Worm (Caenorhabditis elegans): ENCODE results near the gene D2063.1.

Gene D2063.1

ce11 chrV:4341736-4342135 lies 14.8 kb downstream of the D2063.1 start:
- no peak for TF ChIP-seq daf-16 (GFP tag; optimal IDR thresholded peaks at IDR 0.05)
- peak; percentile 34 for TF ChIP-seq daf-16 (tag; optimal IDR thresholded peaks at IDR 0.05)
- peak; percentile 42; the same call in 1 of the 2 replicates for TF ChIP-seq lin-38 (GFP tag; IDR thresholded peaks at IDR 0.05)
- no peak for TF ChIP-seq duxl-1 (tag; optimal IDR thresholded peaks at IDR 0.05; ENCODE audit: poor library complexity)
- peak; percentile 14 for TF ChIP-seq hlh-30 (tag; optimal IDR thresholded peaks at IDR 0.05; ENCODE audit: insufficient read depth)

DNA sequence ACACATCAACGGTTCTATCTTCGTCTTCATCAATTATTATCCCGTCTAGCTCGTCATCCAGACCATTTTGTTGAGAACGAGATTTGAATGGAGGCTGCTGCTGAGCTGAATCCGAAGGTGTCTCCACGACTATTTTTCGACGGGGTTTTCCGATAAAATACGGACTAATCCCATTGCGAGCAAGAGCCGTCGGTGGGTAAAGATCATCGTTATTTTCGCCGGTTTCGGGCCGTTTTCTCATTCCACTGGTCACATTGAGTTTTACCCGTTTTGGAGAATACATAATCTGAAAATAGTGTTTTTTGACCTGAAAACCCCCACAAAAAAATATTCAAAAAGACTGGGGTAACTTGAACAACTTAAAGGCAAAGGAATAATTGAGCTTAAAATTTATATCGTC lies 18.8 kb downstream of the D2063.1 start, which contains the start of gene figl-1:
figl-1 (minus strand) TSS at position 286 of the 400 bp plus-strand sequence.
- TF ChIP-seq ama-1 (optimal IDR thresholded peaks at IDR 0.05), result peak; percentile 74
- no peak for TF ChIP-seq vab-7 (GFP tag; IDR thresholded peaks at IDR 0.05)
- TF ChIP-seq mep-1 (tag; optimal IDR thresholded peaks at IDR 0.05), result no peak
- TF ChIP-seq lim-7 (GFP tag; IDR thresholded peaks at IDR 0.05), result 0 out of 2 replicates have a peak, but pooled peaks have one; percentile 19
- no peak for TF ChIP-seq jun-1 (tag; optimal IDR thresholded peaks at IDR 0.05)
- no peak for TF ChIP-seq nhr-42 (GFP tag; IDR thresholded peaks at IDR 0.05)
- TF ChIP-seq fos-1 (tag; optimal IDR thresholded peaks at IDR 0.05), result no peak
- 0 out of 2 replicates have a peak, but pooled peaks have one; percentile 29 for TF ChIP-seq zfp-3 (GFP tag; conservative IDR thresholded peaks at IDR 0.05)
- 0 out of 2 replicates have a peak, but pooled peaks have one; percentile 16 for TF ChIP-seq pha-4 (GFP tag; IDR thresholded peaks at IDR 0.05)
- TF ChIP-seq pha-4 (tag; optimal IDR thresholded peaks at IDR 0.05), result no peak
- TF ChIP-seq attf-4 (tag; optimal IDR thresholded peaks at IDR 0.05), result no peak
- TF ChIP-seq dmd-8 (GFP tag; IDR thresholded peaks at IDR 0.05), result no peak
- TF ChIP-seq lin-38 (GFP tag; IDR thresholded peaks at IDR 0.05), result peak; percentile 44
- 0 out of 2 replicates have a peak, but pooled peaks have one; percentile 37 for TF ChIP-seq egl-43 (GFP tag; IDR thresholded peaks at IDR 0.05)

- TF ChIP-seq nhr-76 (tag; optimal IDR thresholded peaks at IDR 0.05) (no peak), lsy-2 (tag; optimal IDR thresholded peaks at IDR 0.05) (no peak), aha-1 (tag) (peak; percentile 67), rbr-2 (tag; optimal IDR thresholded peaks at IDR 0.05) (no peak), dmd-8 (GFP tag; IDR thresholded peaks at IDR 0.05) (no peak)
These were observed 19.4 kb downstream of the D2063.1 start, which contains the start of gene hpo-18 for ce11 chrV:4346325-4346724. Gene hpo-18 (minus strand): TSS chrV:4346425.

DNA sequence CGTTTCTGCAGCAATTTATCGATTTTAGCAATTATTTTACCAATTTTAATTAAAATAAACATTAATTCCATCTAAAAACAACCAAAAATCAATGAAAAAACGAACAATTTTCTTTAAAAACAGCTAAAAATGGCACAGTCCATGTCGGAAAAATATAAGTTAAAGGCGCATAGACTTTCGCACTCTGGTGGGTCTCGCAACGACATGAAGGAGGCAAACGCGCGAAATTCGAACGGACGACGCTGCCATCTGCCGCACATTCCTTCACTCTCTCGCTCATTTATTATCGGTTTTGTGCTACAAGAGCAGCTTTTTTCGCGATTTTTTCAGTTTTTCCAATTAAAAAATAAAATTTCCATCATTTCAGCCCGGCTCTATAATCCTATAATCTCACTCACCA lies 19.9 kb downstream of the D2063.1 start, which contains the start of gene mcm-7:
mcm-7 (plus strand) TSS at position 368 of the 400 bp plus-strand sequence.
- TF ChIP-seq hif-1 (tag; optimal IDR thresholded peaks at IDR 0.05) (peak in 1 of 2 experiments; percentile 30), ceh-28 (tag; optimal IDR thresholded peaks at IDR 0.05) (no peak), mdt-29 (GFP tag; IDR thresholded peaks at IDR 0.05) (no peak), tag-97 (GFP tag; IDR thresholded peaks at IDR 0.05) (no peak), Y105C5A.15 (GFP tag; IDR thresholded peaks at IDR 0.05) (no peak), mes-2 (tag; optimal IDR thresholded peaks at IDR 0.05; ENCODE audit: poor library complexity, severe bottlenecking) (peak; percentile 79), dmd-6 (GFP tag; IDR thresholded peaks at IDR 0.05) (peak; percentile 25), daf-12 (tag; optimal IDR thresholded peaks at IDR 0.05) (no peak), unc-62 (GFP tag; optimal IDR thresholded peaks at IDR 0.05 in 1 of 2) (no peak), unc-62 (tag; optimal IDR thresholded peaks at IDR 0.05) (no peak), aly-2 (tag; optimal IDR thresholded peaks at IDR 0.05) (no peak), F37D6.2 (tag; optimal IDR thresholded peaks at IDR 0.05) (no peak), madf-5 (GFP tag; IDR thresholded peaks at IDR 0.05) (no peak), spr-3 (GFP tag; optimal IDR thresholded peaks at IDR 0.05) (no peak), ama-1 (optimal IDR thresholded peaks at IDR 0.05) (peak; percentile 31), unc-130 (GFP tag; optimal IDR thresholded peaks at IDR 0.05) (peak; percentile 22), jun-1 (tag; optimal IDR thresholded peaks at IDR 0.05) (no peak), T26A8.4 (GFP tag; IDR thresholded peaks at IDR 0.05) (no peak), ceh-20 (GFP tag; IDR thresholded peaks at IDR 0.05) (no peak), nhr-28 (tag; optimal IDR thresholded peaks at IDR 0.05) (peak; percentile 23), zip-11 (GFP tag; IDR thresholded peaks at IDR 0.05) (no peak), nhr-11 (tag; optimal IDR thresholded peaks at IDR 0.05) (peak; percentile 14), duxl-1 (tag; optimal IDR thresholded peaks at IDR 0.05; ENCODE audit: poor library complexity) (no peak), spr-1 (tag; optimal IDR thresholded peaks at IDR 0.05) (no peak), aha-1 (tag) (peak; percentile 68), vab-7 (GFP tag; IDR thresholded peaks at IDR 0.05) (no peak), snpc-4 (tag; optimal IDR thresholded peaks at IDR 0.05) (no peak), dpl-1 (GFP tag; optimal IDR thresholded peaks at IDR 0.05) (peak; percentile 93), zfp-2 (tag; optimal IDR thresholded peaks at IDR 0.05) (no peak), mep-1 (tag; optimal IDR thresholded peaks at IDR 0.05) (peak; percentile 71), F26F4.8 (GFP tag; conservative IDR thresholded peaks at IDR 0.05) (no peak)

Data from whole organism, L4 larva.